Worm (Caenorhabditis elegans): ENCODE results near the gene T10B10.8.
A peak's percentile ranks its signal among the peaks of the same experiment; 100 is the strongest.

Gene T10B10.8

DNA sequence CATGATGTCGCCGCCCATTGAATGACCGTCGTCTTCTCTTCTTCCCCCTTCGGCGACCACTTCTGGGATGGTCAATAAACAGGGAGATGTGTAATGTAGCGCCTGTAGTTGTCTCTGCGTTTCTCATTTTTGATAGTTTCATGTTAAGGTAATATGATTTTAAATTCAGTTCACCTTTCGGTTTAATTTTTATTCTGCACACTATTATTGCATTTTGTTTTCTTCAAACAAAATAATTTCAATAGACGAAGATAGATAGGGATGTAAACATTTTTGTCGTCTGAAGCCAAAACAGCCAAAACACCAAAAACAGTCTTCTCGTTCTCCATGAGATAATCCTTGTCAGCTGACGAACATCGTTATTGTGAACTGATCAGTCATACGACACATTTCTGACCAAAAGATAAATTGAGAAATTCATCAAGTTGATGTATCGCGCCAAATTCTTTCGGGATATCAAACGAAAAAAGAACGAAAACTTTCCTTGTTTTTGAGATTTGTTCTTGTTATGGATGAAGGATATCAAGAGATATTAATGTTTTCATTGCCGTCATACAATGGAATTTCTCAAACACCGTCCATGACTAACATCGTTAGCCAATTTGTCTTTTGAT lies 7.2 kb downstream of the T10B10.8 start, which contains the start of gene C11G10.1:
TSS of gene C11G10.1 (minus strand) at position 51 of the 614 bp plus-strand sequence.
- TF ChIP-seq cebp-2 (GFP tag; IDR thresholded peaks at IDR 0.05) (no peak), F23B12.7 (tag; optimal IDR thresholded peaks at IDR 0.05; ENCODE audit: insufficient read depth) (no peak), ceh-27 (GFP tag; optimal IDR thresholded peaks at IDR 0.05) (no peak), nhr-80 (tag; optimal IDR thresholded peaks at IDR 0.05) (no peak), chd-7 (tag; optimal IDR thresholded peaks at IDR 0.05) (no peak), tbp1 (GFP tag; optimal IDR thresholded peaks at IDR 0.05) (no peak), T07F8.4 (tag; optimal IDR thresholded peaks at IDR 0.05) (no peak), egrh-3 (GFP tag; IDR thresholded peaks at IDR 0.05) (no peak), F33H1.4 (GFP tag; IDR thresholded peaks at IDR 0.05) (no peak), lsy-27 (tag; optimal IDR thresholded peaks at IDR 0.05; ENCODE audit: borderline replicate concordance, insufficient read depth) (no peak), ztf-6 (GFP tag; IDR thresholded peaks at IDR 0.05) (no peak), bed-1 (GFP tag; IDR thresholded peaks at IDR 0.05) (no peak), dox-1 (GFP tag; IDR thresholded peaks at IDR 0.05) (no peak), F57A8.1 (GFP tag; optimal IDR thresholded peaks at IDR 0.05) (no peak), aptf-3 (GFP tag; IDR thresholded peaks at IDR 0.05) (no peak), madf-8 (GFP tag; conservative IDR thresholded peaks at IDR 0.05) (no peak)

DNA sequence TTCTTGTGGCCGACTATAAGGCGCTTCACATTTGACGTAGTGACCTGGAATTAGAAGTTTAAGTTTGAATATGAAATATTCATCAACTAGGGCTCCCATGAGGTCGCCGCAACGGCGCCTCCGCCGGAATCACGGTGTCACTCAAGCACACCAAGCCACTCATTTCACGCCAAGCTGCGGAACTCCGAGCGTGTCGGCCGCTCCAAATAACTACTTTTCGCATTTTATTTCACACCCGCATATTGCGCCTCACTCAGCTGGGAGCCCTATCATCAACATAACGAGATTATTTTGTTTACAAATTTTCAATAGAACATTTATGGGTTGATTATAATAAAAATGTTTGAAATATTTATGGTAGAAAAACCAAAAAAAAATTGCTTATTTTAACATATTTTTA lies 8.2 kb downstream of the T10B10.8 start:
- TF ChIP-seq tlf-1 (GFP tag; optimal IDR thresholded peaks at IDR 0.05) = no peak
- no peak for TF ChIP-seq Y67H2A.10 (GFP tag; conservative IDR thresholded peaks at IDR 0.05)
- no peak for TF ChIP-seq lir-1 (GFP tag; conservative IDR thresholded peaks at IDR 0.05)
- TF ChIP-seq snpc-4 (GFP tag; optimal IDR thresholded peaks at IDR 0.05) = peak; percentile 53
- peak in 2 of 4 experiments; percentile 71 to 79 for TF ChIP-seq snpc-4 (tag; optimal IDR thresholded peaks at IDR 0.05)
- TF ChIP-seq let-607 (tag; optimal IDR thresholded peaks at IDR 0.05) = no peak
- no peak for TF ChIP-seq B0261.1 (tag; optimal IDR thresholded peaks at IDR 0.05)
- peak; percentile 32; the same call in 1 of the 2 replicates for TF ChIP-seq zfh-2 (GFP tag; conservative IDR thresholded peaks at IDR 0.05)
- peak; percentile 69 for TF ChIP-seq snpc-1.1 (tag; optimal IDR thresholded peaks at IDR 0.05; ENCODE audit: insufficient read depth)
- no peak for TF ChIP-seq athp-1 (tag; optimal IDR thresholded peaks at IDR 0.05)
- no peak for TF ChIP-seq let-526 (GFP tag; IDR thresholded peaks at IDR 0.05)
- no peak for TF ChIP-seq mcd-1 (GFP tag; IDR thresholded peaks at IDR 0.05)
- TF ChIP-seq F52B5.7 (tag; optimal IDR thresholded peaks at IDR 0.05) = no peak
- no peak for TF ChIP-seq nhr-179 (tag; optimal IDR thresholded peaks at IDR 0.05)
- TF ChIP-seq D2030.7 (GFP tag; IDR thresholded peaks at IDR 0.05) = no peak
- TF ChIP-seq ZK185.1 (tag; optimal IDR thresholded peaks at IDR 0.05; ENCODE audit: poor library complexity, severe bottlenecking) = no peak
- TF ChIP-seq madf-8 (GFP tag; conservative IDR thresholded peaks at IDR 0.05) = no peak
- no peak for TF ChIP-seq akir-1 (GFP tag; optimal IDR thresholded peaks at IDR 0.05)
- no peak for TF ChIP-seq cebp-1 (GFP tag; IDR thresholded peaks at IDR 0.05)
- no peak for TF ChIP-seq cebp-1 (tag; optimal IDR thresholded peaks at IDR 0.05)
- TF ChIP-seq cebp-2 (GFP tag; IDR thresholded peaks at IDR 0.05) = no peak

DNA sequence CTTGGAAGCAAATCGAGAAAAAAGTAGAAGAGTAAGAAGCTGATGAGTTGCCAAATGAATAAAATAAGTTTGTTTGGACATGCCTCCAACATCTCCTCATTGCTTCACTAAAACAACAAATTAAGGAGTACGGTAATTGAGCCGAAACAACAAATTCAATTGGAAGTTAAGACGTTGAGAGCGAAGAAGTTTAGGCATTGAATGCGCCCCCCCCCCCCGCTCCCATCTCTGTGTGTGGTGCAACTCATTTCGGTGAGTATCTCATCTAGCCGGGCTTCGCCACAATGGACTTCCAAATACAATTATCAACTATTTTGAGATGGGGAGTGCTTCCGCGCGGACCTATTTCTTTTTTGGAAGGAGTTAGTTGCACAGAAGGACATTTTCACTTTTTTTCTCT lies 11.0 kb downstream of the T10B10.8 start:
- TF ChIP-seq ceh-100 (GFP tag; IDR thresholded peaks at IDR 0.05) (no peak), ztf-28 (GFP tag; IDR thresholded peaks at IDR 0.05) (no peak), F23B12.7 (tag; optimal IDR thresholded peaks at IDR 0.05; ENCODE audit: insufficient read depth) (no peak), nhr-120 (GFP tag; IDR thresholded peaks at IDR 0.05) (no peak), hmg-1.2 (GFP tag; IDR thresholded peaks at IDR 0.05) (no peak), ZK185.1 (tag; optimal IDR thresholded peaks at IDR 0.05; ENCODE audit: poor library complexity, severe bottlenecking) (no peak), hmg-20 (GFP tag; IDR thresholded peaks at IDR 0.05) (no peak), lin-40 (tag; optimal IDR thresholded peaks at IDR 0.05) (no peak), lag-1 (GFP tag; IDR thresholded peaks at IDR 0.05) (no peak), repo-1 (tag; optimal IDR thresholded peaks at IDR 0.05) (no peak), F39B2.1 (GFP tag; IDR thresholded peaks at IDR 0.05) (no peak), B0019.2 (GFP tag; conservative IDR thresholded peaks at IDR 0.05) (no peak), hrde-1 (tag; optimal IDR thresholded peaks at IDR 0.05; ENCODE audit: borderline replicate concordance) (no peak)
